Worm (Caenorhabditis elegans) whole organism, L1 larva: Measurements from ENCODE around the gene abu-2.
A peak's percentile ranks its signal among the peaks of the same experiment; 100 is the strongest.

ENCODE experiments used
- C04F5.9 ChIP-seq: sonication (generic microtip); optimal IDR thresholded peaks from 2 replicates; lab custom pipeline; 2016; ENCODE audit warnings: missing genetic modification characterization, missing compliant biosample characterization
- C16A3.4 ChIP-seq: fragments of 150-350 bp; optimal IDR thresholded peaks from 2 replicates; lab custom pipeline; 2014; ENCODE audit warnings: missing biosample characterization, missing genetic modification characterization
- C34B4.2 ChIP-seq: sonication (generic microtip); optimal IDR thresholded peaks from 2 replicates; lab custom pipeline; 2017; ENCODE audit warnings: mild to moderate bottlenecking, missing genetic modification characterization, missing compliant biosample characterization
- F16B12.6 ChIP-seq: fragments of 150-350 bp; optimal IDR thresholded peaks from 2 replicates; lab custom pipeline; 2014; ENCODE audit warnings: missing biosample characterization, missing genetic modification characterization
- Y116A8C.19 ChIP-seq: sonication (generic microtip); optimal IDR thresholded peaks from 2 replicates; lab custom pipeline; 2016; ENCODE audit warnings: missing compliant biosample characterization, missing genetic modification characterization, borderline replicate concordance
- aha-1 ChIP-seq: fragments of 150-350 bp; optimal IDR thresholded peaks from 2 replicates; lab custom pipeline; 2014; ENCODE audit warnings: missing biosample characterization, missing genetic modification characterization
- aly-2 ChIP-seq: fragments of 150-350 bp; optimal IDR thresholded peaks from 2 replicates; lab custom pipeline; 2014; ENCODE audit warnings: missing biosample characterization, missing genetic modification characterization
- ama-1 ChIP-seq: fragments of 150-350 bp; optimal IDR thresholded peaks from 2 replicates; lab custom pipeline; 2014
- blmp-1 ChIP-seq: fragments of 150-350 bp; optimal IDR thresholded peaks from 2 replicates; lab custom pipeline; 2014; ENCODE audit warnings: missing biosample characterization, missing genetic modification characterization
- ceh-88 ChIP-seq: fragments of 200-800 bp; sonication (Bioruptor generic); IDR thresholded peaks from 2 replicates; pipeline ENCODE4 v1.3.6; 2022; ENCODE audit warnings: missing genetic modification characterization, missing compliant biosample characterization
- ceh-90 ChIP-seq: sonication (generic microtip); optimal IDR thresholded peaks from 2 replicates; lab custom pipeline; 2016; ENCODE audit warnings: missing genetic modification characterization, missing compliant biosample characterization
- egl-13 ChIP-seq: sonication (generic microtip); optimal IDR thresholded peaks from 2 replicates; lab custom pipeline; 2016; ENCODE audit warnings: missing genotype, missing genetic modification reagents, missing genetic modification characterization, missing compliant biosample characterization
- egl-27 ChIP-seq, 2 experiments: fragments of 150-350 bp in 1 of 2; sonication (generic microtip); optimal IDR thresholded peaks; 3 replicates each; lab custom pipeline; 2017 to 2018; ENCODE audit warnings: missing biosample characterization in 2 of 2, missing genetic modification characterization in 2 of 2, missing genetic modification reagents in 2 of 2
- elt-2 ChIP-seq: sonication (generic microtip); optimal IDR thresholded peaks from 2 replicates; lab custom pipeline; 2016; ENCODE audit warnings: missing genetic modification characterization, mild to moderate bottlenecking, inconsistent platforms, missing compliant biosample characterization, missing genetic modification reagents
- elt-3 ChIP-seq, 6 experiments: fragments of 150-350 bp in 1 of 6; sonication (generic microtip); optimal IDR thresholded peaks; 2 replicates each; lab custom pipeline; 2017 to 2018; ENCODE audit warnings: missing biosample characterization in 6 of 6, missing genetic modification characterization in 6 of 6, inconsistent platforms in 1 of 6
- ets-5 ChIP-seq: fragments of 200-800 bp; sonication (Bioruptor generic); IDR thresholded peaks from 2 replicates; pipeline ENCODE4 v1.3.6; 2022; ENCODE audit warnings: missing genetic modification characterization, missing compliant biosample characterization
- fkh-4 ChIP-seq: sonication (generic microtip); optimal IDR thresholded peaks from 2 replicates; lab custom pipeline; 2016; ENCODE audit warnings: missing compliant biosample characterization, missing genetic modification characterization, borderline replicate concordance
- hlh-17 ChIP-seq: fragments of 200-800 bp; sonication (Bioruptor generic); optimal IDR thresholded peaks from 2 replicates; lab custom pipeline; 2018; ENCODE audit warnings: missing genetic modification characterization, mild to moderate bottlenecking, missing compliant biosample characterization, moderate library complexity, borderline replicate concordance
- hlh-4 ChIP-seq: sonication (generic microtip); optimal IDR thresholded peaks from 2 replicates; lab custom pipeline; 2016; ENCODE audit warnings: mild to moderate bottlenecking, missing genetic modification characterization, missing compliant biosample characterization
- hpl-2 ChIP-seq: fragments of 150-350 bp; optimal IDR thresholded peaks from 2 replicates; lab custom pipeline; 2014; ENCODE audit warnings: missing biosample characterization, missing genetic modification reagents, missing genetic modification characterization
- isw-1 ChIP-seq: fragments of 200-800 bp; sonication (Bioruptor generic); IDR thresholded peaks from 2 replicates; pipeline ENCODE4 v1.3.6; 2022; ENCODE audit warnings: missing genetic modification characterization, missing compliant biosample characterization
- jun-1 ChIP-seq: fragments of 150-350 bp; optimal IDR thresholded peaks from 2 replicates; lab custom pipeline; 2014; ENCODE audit warnings: missing biosample characterization, missing genetic modification reagents, missing genetic modification characterization
- lin-15B ChIP-seq: fragments of 150-350 bp; sonication (generic microtip); optimal IDR thresholded peaks from 3 replicates; lab custom pipeline; 2014; ENCODE audit warnings: missing biosample characterization, missing genetic modification characterization
- lin-39 ChIP-seq: fragments of 150-350 bp; optimal IDR thresholded peaks from 2 replicates; lab custom pipeline; 2014; ENCODE audit warnings: missing biosample characterization, missing genetic modification reagents, missing genetic modification characterization
- lsy-2 ChIP-seq, 2 experiments: fragments of 150-350 bp; optimal IDR thresholded peaks; 2 replicates each; lab custom pipeline; 2014; ENCODE audit warnings: missing biosample characterization in 2 of 2, missing genetic modification characterization in 2 of 2
- mdl-1 ChIP-seq, 2 experiments: fragments of 150-350 bp; optimal IDR thresholded peaks; 2 replicates each; lab custom pipeline; 2014 to 2017; ENCODE audit warnings: missing biosample characterization in 2 of 2, missing genetic modification characterization in 2 of 2, inconsistent platforms in 1 of 2
- nhr-12 ChIP-seq: sonication (generic microtip); optimal IDR thresholded peaks from 2 replicates; lab custom pipeline; 2017; ENCODE audit warnings: missing biosample characterization, missing genetic modification characterization
- nhr-19 ChIP-seq: fragments of 200-800 bp; sonication (Bioruptor generic); conservative IDR thresholded peaks from 2 replicates; pipeline ENCODE4 v1.3.6; 2022; ENCODE audit warnings: missing genetic modification characterization, missing compliant biosample characterization
- nhr-76 ChIP-seq: sonication (generic microtip); optimal IDR thresholded peaks from 2 replicates; lab custom pipeline; 2017; ENCODE audit warnings: missing biosample characterization, missing genetic modification characterization
- nhr-84 ChIP-seq: sonication (generic microtip); optimal IDR thresholded peaks from 2 replicates; lab custom pipeline; 2017; ENCODE audit warnings: missing biosample characterization, missing genetic modification characterization
- nhr-85 ChIP-seq: sonication (generic microtip); peaks from one replicate; lab custom pipeline; 2016; ENCODE audit warnings: missing genetic modification characterization, inconsistent platforms, missing compliant biosample characterization
- pag-3 ChIP-seq: sonication (generic microtip); optimal IDR thresholded peaks from 2 replicates; lab custom pipeline; 2017; ENCODE audit warnings: missing genetic modification characterization, mild to moderate bottlenecking, missing compliant biosample characterization, antibody characterized with exemption, borderline replicate concordance; ENCODE audit not compliant: insufficient read depth
- pax-3 ChIP-seq: fragments of 200-800 bp; sonication (Bioruptor generic); optimal IDR thresholded peaks from 2 replicates; lab custom pipeline; 2018; ENCODE audit warnings: mild to moderate bottlenecking, missing genetic modification characterization, moderate library complexity, missing compliant biosample characterization
- pqm-1 ChIP-seq: sonication (generic microtip); optimal IDR thresholded peaks from 3 replicates; lab custom pipeline; 2017; ENCODE audit warnings: missing biosample characterization, missing genetic modification characterization
- rnt-1 ChIP-seq: sonication (generic microtip); optimal IDR thresholded peaks from 2 replicates; lab custom pipeline; 2016; ENCODE audit warnings: mild to moderate bottlenecking, missing genetic modification characterization, moderate library complexity, missing compliant biosample characterization
- skn-1 ChIP-seq: fragments of 150-350 bp; optimal IDR thresholded peaks from 2 replicates; lab custom pipeline; 2014; ENCODE audit warnings: missing biosample characterization, missing genetic modification characterization
- snpc-4 ChIP-seq: fragments of 150-350 bp; optimal IDR thresholded peaks from 2 replicates; lab custom pipeline; 2014; ENCODE audit warnings: missing biosample characterization, missing genetic modification characterization
- sox-4 ChIP-seq: sonication (generic microtip); optimal IDR thresholded peaks from 2 replicates; lab custom pipeline; 2016; ENCODE audit warnings: missing genetic modification characterization, missing compliant biosample characterization
- sptf-1 ChIP-seq: fragments of 150-350 bp; optimal IDR thresholded peaks from 2 replicates; lab custom pipeline; 2014; ENCODE audit warnings: missing biosample characterization, missing genetic modification characterization
- swsn-7 ChIP-seq: sonication (generic microtip); optimal IDR thresholded peaks from 2 replicates; lab custom pipeline; 2016; ENCODE audit warnings: missing genetic modification characterization, missing compliant biosample characterization
- unc-130 ChIP-seq: fragments of 150-350 bp; optimal IDR thresholded peaks from 2 replicates; lab custom pipeline; 2017; ENCODE audit warnings: missing biosample characterization, missing genetic modification characterization, inconsistent platforms
- unc-30 ChIP-seq: sonication (generic microtip); optimal IDR thresholded peaks from 2 replicates; lab custom pipeline; 2017; ENCODE audit warnings: missing biosample characterization, missing genetic modification characterization
- unc-62 ChIP-seq: fragments of 150-350 bp; optimal IDR thresholded peaks from 2 replicates; lab custom pipeline; 2014; ENCODE audit warnings: missing biosample characterization, missing genetic modification reagents, missing genetic modification characterization
- unc-98 ChIP-seq: fragments of 200-800 bp; sonication (Bioruptor generic); IDR thresholded peaks from 2 replicates; pipeline ENCODE4 v1.3.6; 2022; ENCODE audit warnings: missing genetic modification characterization, missing compliant biosample characterization
- zag-1 ChIP-seq: fragments of 150-350 bp; optimal IDR thresholded peaks from 2 replicates; lab custom pipeline; 2014; ENCODE audit warnings: missing biosample characterization, missing genetic modification characterization
- ztf-4 ChIP-seq: fragments of 150-350 bp; optimal IDR thresholded peaks from 2 replicates; lab custom pipeline; 2014; ENCODE audit warnings: missing biosample characterization, missing genetic modification characterization

Gene abu-2

ce11 chrX:1451816-1452602, 41.6 kb upstream of the abu-2 start:
- TF ChIP-seq aly-2 (tag; lab: Kevin White, UChicago) (peak; percentile 15), ztf-4 (tag; lab: Kevin White, UChicago) (peak; percentile 2), egl-13 (tag; lab: Kevin White, UChicago) (no peak), lsy-2 (tag; optimal IDR thresholded peaks at IDR 0.05; lab: Kevin White, UChicago) (peak in 1 of 2 experiments; percentile 20), unc-98 (no peak), nhr-85 (tag; lab: Kevin White, UChicago) (peak; percentile 65), ama-1 (lab: Kevin White, UChicago) (peak; percentile 59), unc-62 (no peak), rnt-1 (tag; lab: Kevin White, UChicago) (no peak), isw-1 (GFP tag; lab: Robert Waterston, UW) (no peak)

- TF ChIP-seq F16B12.6 (tag; lab: Kevin White, UChicago) (no peak), hlh-17 (GFP tag; lab: Kevin White, UChicago) (no peak), elt-3 (tag; optimal IDR thresholded peaks at IDR 0.05; lab: Kevin White, UChicago) (no peak), unc-130 (no peak), C34B4.2 (tag; lab: Kevin White, UChicago) (no peak), nhr-84 (tag; lab: Kevin White, UChicago) (no peak), sox-4 (tag; lab: Kevin White, UChicago) (no peak), pax-3 (tag; lab: Kevin White, UChicago) (no peak), rnt-1 (tag; lab: Kevin White, UChicago) (no peak), hpl-2 (GFP tag; lab: Kevin White, UChicago) (no peak)
Observed at ce11 chrX:1451240-1451639, 40.8 kb upstream of the abu-2 start.

ce11 chrX:1450352-1450818, 39.9 kb upstream of the abu-2 start, which contains the start of gene W05H7.1:
Gene W05H7.1 (plus strand): TSS chrX:1450768.
- TF ChIP-seq elt-2 (no peak), aha-1 (tag; lab: Kevin White, UChicago) (no peak), snpc-4 (tag; lab: Kevin White, UChicago) (no peak), jun-1 (tag; lab: Kevin White, UChicago) (no peak), unc-30 (tag; lab: Kevin White, UChicago) (no peak), lsy-2 (tag; optimal IDR thresholded peaks at IDR 0.05; lab: Kevin White, UChicago) (peak in 1 of 2 experiments; percentile 59), C16A3.4 (tag; lab: Kevin White, UChicago) (peak; percentile 67), ztf-4 (tag; lab: Kevin White, UChicago) (no peak), Y116A8C.19 (tag; lab: Kevin White, UChicago) (no peak), hlh-17 (GFP tag; lab: Kevin White, UChicago) (no peak), aly-2 (tag; lab: Kevin White, UChicago) (no peak), pqm-1 (no peak), fkh-4 (no peak), blmp-1 (peak; percentile 29), egl-27 (tag; optimal IDR thresholded peaks at IDR 0.05; lab: Kevin White, UChicago) (no peak), nhr-12 (no peak), pag-3 (tag; lab: Kevin White, UChicago) (no peak), sox-4 (tag; lab: Kevin White, UChicago) (no peak), F16B12.6 (tag; lab: Kevin White, UChicago) (no peak), sptf-1 (no peak), isw-1 (GFP tag; lab: Robert Waterston, UW) (no peak), unc-62 (no peak), skn-1 (peak; percentile 62), ama-1 (lab: Kevin White, UChicago) (no peak), lin-15B (no peak), lin-39 (tag; lab: Kevin White, UChicago) (no peak), C04F5.9 (tag; lab: Kevin White, UChicago) (no peak), nhr-76 (tag; lab: Kevin White, UChicago) (no peak), ceh-90 (no peak), swsn-7 (tag; lab: Kevin White, UChicago) (peak; percentile 41), pax-3 (tag; lab: Kevin White, UChicago) (no peak), nhr-19 (0 out of 2 replicates have a peak, but pooled peaks have one; percentile 8), hlh-4 (no peak), ceh-88 (GFP tag; lab: Robert Waterston, UW) (no peak), zag-1 (tag; lab: Kevin White, UChicago) (no peak), unc-98 (no peak), ets-5 (GFP tag; lab: Robert Waterston, UW) (no peak), mdl-1 (tag; optimal IDR thresholded peaks at IDR 0.05; lab: Kevin White, UChicago) (peak in 1 of 2 experiments; percentile 38)
